Fruit fly (Drosophila melanogaster) whole organism, prepupa: ENCODE measurements around the gene mRpL55.

Experiments used
- CG10631 ChIP-seq: fragments of 200-800 bp; sonication (Bioruptor generic); optimal IDR thresholded peaks from 2 replicates; lab custom pipeline; 2016; ENCODE audit warnings: missing biosample characterization, missing genetic modification characterization
- CG11294 ChIP-seq: fragments of 200-800 bp; sonication (Bioruptor generic); IDR thresholded peaks from 2 replicates; pipeline ENCODE4 v1.3.6; 2022; ENCODE audit warnings: missing biosample characterization, missing genetic modification characterization
- CG11762 ChIP-seq: fragments of 200-800 bp; sonication (Bioruptor generic); optimal IDR thresholded peaks from 3 replicates; lab custom pipeline; 2016; ENCODE audit warnings: missing biosample characterization, missing genetic modification characterization; ENCODE audit not compliant: insufficient read depth
- CG11902 ChIP-seq: fragments of 200-800 bp; sonication (Bioruptor generic); optimal IDR thresholded peaks from 3 replicates; lab custom pipeline; 2016; ENCODE audit warnings: missing biosample characterization, missing genetic modification characterization
- CG15336 ChIP-seq: fragments of 200-800 bp; sonication (Bioruptor generic); IDR thresholded peaks from 2 replicates; pipeline ENCODE4 v1.3.6; 2022; ENCODE audit warnings: missing biosample characterization, missing genetic modification characterization
- CG16779 ChIP-seq: fragments of 200-800 bp; sonication (Bioruptor generic); optimal IDR thresholded peaks from 3 replicates; lab custom pipeline; 2017; ENCODE audit warnings: missing biosample characterization, mild to moderate bottlenecking, missing genetic modification characterization
- CG3032 ChIP-seq: fragments of 200-800 bp; optimal IDR thresholded peaks from 2 replicates; lab custom pipeline; 2019; ENCODE audit warnings: missing biosample characterization, mild to moderate bottlenecking, missing genetic modification characterization, moderate library complexity
- CG31627 ChIP-seq: fragments of 200-800 bp; sonication (Bioruptor generic); optimal IDR thresholded peaks from 3 replicates; lab custom pipeline; 2016; ENCODE audit warnings: missing biosample characterization, missing genetic modification characterization
- CG32006 ChIP-seq: fragments of 200-800 bp; sonication (Bioruptor generic); optimal IDR thresholded peaks from 3 replicates; lab custom pipeline; 2017; ENCODE audit warnings: missing biosample characterization, mild to moderate bottlenecking, missing genetic modification characterization
- CG34406 ChIP-seq: fragments of 200-800 bp; sonication (Bioruptor generic); optimal IDR thresholded peaks from 3 replicates; lab custom pipeline; 2016; ENCODE audit warnings: missing biosample characterization, missing genetic modification characterization
- CG3919 ChIP-seq: fragments of 200-800 bp; sonication (Bioruptor generic); optimal IDR thresholded peaks from 3 replicates; lab custom pipeline; 2016; ENCODE audit warnings: missing biosample characterization, missing genetic modification characterization
- CG4318 ChIP-seq: fragments of 200-800 bp; sonication (Bioruptor generic); optimal IDR thresholded peaks from 3 replicates; lab custom pipeline; 2017; ENCODE audit warnings: missing biosample characterization, mild to moderate bottlenecking, missing genetic modification characterization
- CG6163 ChIP-seq: fragments of 200-800 bp; sonication (Bioruptor generic); IDR thresholded peaks from 3 replicates; pipeline ENCODE4 v1.3.6; 2022; ENCODE audit warnings: missing biosample characterization, missing genetic modification characterization
- CG6276 ChIP-seq: fragments of 200-800 bp; sonication (Bioruptor generic); optimal IDR thresholded peaks from 2 replicates; lab custom pipeline; 2017; ENCODE audit warnings: missing biosample characterization, mild to moderate bottlenecking, missing genetic modification characterization
- CG6792 ChIP-seq: fragments of 200-800 bp; sonication (Bioruptor generic); optimal IDR thresholded peaks from 3 replicates; lab custom pipeline; 2016; ENCODE audit warnings: missing biosample characterization, missing genetic modification characterization
- CG6808 ChIP-seq: fragments of 200-800 bp; sonication (Bioruptor generic); optimal IDR thresholded peaks from 3 replicates; lab custom pipeline; 2017; ENCODE audit warnings: missing biosample characterization, missing genetic modification characterization, mild to moderate bottlenecking, moderate library complexity, missing genetic modification reagents
- CG6854 ChIP-seq: fragments of 200-800 bp; sonication (Bioruptor generic); optimal IDR thresholded peaks from 2 replicates; lab custom pipeline; 2017; ENCODE audit warnings: missing biosample characterization, mild to moderate bottlenecking, missing genetic modification characterization
- CG8119 ChIP-seq: fragments of 200-800 bp; sonication (Bioruptor generic); IDR thresholded peaks from 3 replicates; pipeline ENCODE4 v1.3.6; 2022; ENCODE audit warnings: missing biosample characterization, missing genetic modification characterization
- CG8319 ChIP-seq: fragments of 200-800 bp; sonication (Bioruptor generic); optimal IDR thresholded peaks from 3 replicates; lab custom pipeline; 2016; ENCODE audit warnings: missing biosample characterization, missing genetic modification characterization
- CG8632 ChIP-seq: fragments of 200-800 bp; sonication (Bioruptor generic); optimal IDR thresholded peaks from 3 replicates; lab custom pipeline; 2016; ENCODE audit warnings: missing biosample characterization, missing genetic modification characterization
- CG9139 ChIP-seq: fragments of 200-800 bp; sonication (Bioruptor generic); optimal IDR thresholded peaks from 3 replicates; lab custom pipeline; 2017; ENCODE audit warnings: missing biosample characterization, mild to moderate bottlenecking, missing genetic modification characterization
- Eip78C ChIP-seq: fragments of 200-800 bp; sonication (Bioruptor generic); peaks from one replicate; lab custom pipeline; 2016; ENCODE audit warnings: missing biosample characterization, missing genetic modification characterization
- Ets21C ChIP-seq: fragments of 200-800 bp; sonication (Bioruptor generic); optimal IDR thresholded peaks from 3 replicates; lab custom pipeline; 2016; ENCODE audit warnings: missing biosample characterization, missing genetic modification characterization
- Ets96B ChIP-seq: fragments of 200-800 bp; optimal IDR thresholded peaks from 2 replicates; lab custom pipeline; 2019; ENCODE audit warnings: missing biosample characterization, mild to moderate bottlenecking, missing genetic modification characterization, moderate library complexity
- Gug ChIP-seq: fragments of 200-800 bp; sonication (Bioruptor generic); IDR thresholded peaks from 2 replicates; pipeline ENCODE4 v1.3.6; 2022; ENCODE audit warnings: missing biosample characterization, missing genetic modification characterization
- Hr39 ChIP-seq: fragments of 200-800 bp; sonication (Bioruptor generic); optimal IDR thresholded peaks from 2 replicates; lab custom pipeline; 2016; ENCODE audit warnings: missing biosample characterization, missing genetic modification characterization
- Hr4 ChIP-seq: fragments of 200-800 bp; sonication (Bioruptor generic); optimal IDR thresholded peaks from 3 replicates; lab custom pipeline; 2016; ENCODE audit warnings: missing biosample characterization, missing genetic modification characterization
- Lpt ChIP-seq: fragments of 200-800 bp; sonication (Bioruptor generic); optimal IDR thresholded peaks from 3 replicates; lab custom pipeline; 2016; ENCODE audit warnings: missing biosample characterization, missing genetic modification characterization
- OdsH ChIP-seq: fragments of 200-800 bp; sonication (Bioruptor generic); optimal IDR thresholded peaks from 3 replicates; lab custom pipeline; 2016; ENCODE audit warnings: missing biosample characterization, missing genetic modification characterization
- Smox ChIP-seq: fragments of 200-800 bp; sonication (Bioruptor generic); optimal IDR thresholded peaks from 3 replicates; lab custom pipeline; 2016; ENCODE audit warnings: missing biosample characterization, missing genetic modification characterization
- Sox102F ChIP-seq: fragments of 200-800 bp; sonication (Bioruptor generic); optimal IDR thresholded peaks from 2 replicates; lab custom pipeline; 2016; ENCODE audit warnings: missing biosample characterization, mild to moderate bottlenecking, missing genetic modification characterization
- Sox14 ChIP-seq: fragments of 200-800 bp; sonication (Bioruptor generic); optimal IDR thresholded peaks from 3 replicates; lab custom pipeline; 2016; ENCODE audit warnings: missing biosample characterization, missing genetic modification characterization
- Sox15 ChIP-seq: fragments of 200-800 bp; sonication (Bioruptor generic); optimal IDR thresholded peaks from 3 replicates; lab custom pipeline; 2016; ENCODE audit warnings: missing biosample characterization, missing genetic modification characterization
- achi ChIP-seq: fragments of 200-800 bp; sonication (Bioruptor generic); optimal IDR thresholded peaks from 3 replicates; lab custom pipeline; 2016; ENCODE audit warnings: missing biosample characterization, missing genetic modification characterization
- acj6 ChIP-seq: fragments of 200-800 bp; sonication (Bioruptor generic); optimal IDR thresholded peaks from 3 replicates; lab custom pipeline; 2016; ENCODE audit warnings: missing biosample characterization, missing genetic modification characterization
- cyc ChIP-seq: fragments of 200-800 bp; sonication (Bioruptor generic); optimal IDR thresholded peaks from 3 replicates; lab custom pipeline; 2016; ENCODE audit warnings: missing biosample characterization, missing genetic modification characterization
- dac ChIP-seq: fragments of 200-800 bp; sonication (Bioruptor generic); optimal IDR thresholded peaks from 2 replicates; lab custom pipeline; 2017; ENCODE audit warnings: missing biosample characterization, mild to moderate bottlenecking, missing genetic modification characterization
- dsx ChIP-seq: fragments of 200-800 bp; optimal IDR thresholded peaks from 3 replicates; lab custom pipeline; 2019; ENCODE audit warnings: missing biosample characterization, mild to moderate bottlenecking, missing genetic modification characterization, moderate library complexity; ENCODE audit not compliant: poor library complexity, severe bottlenecking
- eg ChIP-seq: fragments of 200-800 bp; sonication (Bioruptor generic); IDR thresholded peaks from 3 replicates; pipeline ENCODE4 v1.3.6; 2022; ENCODE audit warnings: missing biosample characterization, missing genetic modification characterization
- fd59A ChIP-seq: fragments of 200-800 bp; sonication (Bioruptor generic); optimal IDR thresholded peaks from 2 replicates; lab custom pipeline; 2017; ENCODE audit warnings: missing biosample characterization, mild to moderate bottlenecking, missing genetic modification characterization, missing genetic modification reagents
- fd85E ChIP-seq: fragments of 200-800 bp; sonication (Bioruptor generic); optimal IDR thresholded peaks from 3 replicates; lab custom pipeline; 2016; ENCODE audit warnings: missing biosample characterization, missing genetic modification characterization
- fkh ChIP-seq: fragments of 200-800 bp; sonication (Bioruptor generic); optimal IDR thresholded peaks from 3 replicates; lab custom pipeline; 2017; ENCODE audit warnings: missing biosample characterization, mild to moderate bottlenecking, missing genetic modification characterization, moderate library complexity
- lz ChIP-seq: fragments of 200-800 bp; sonication (Bioruptor generic); optimal IDR thresholded peaks from 3 replicates; lab custom pipeline; 2016; ENCODE audit warnings: missing biosample characterization, missing genetic modification characterization
- net ChIP-seq: fragments of 200-800 bp; sonication (Bioruptor generic); optimal IDR thresholded peaks from 3 replicates; lab custom pipeline; 2016; ENCODE audit warnings: missing biosample characterization, missing genetic modification characterization
- pdm3 ChIP-seq: fragments of 200-800 bp; sonication (Bioruptor generic); optimal IDR thresholded peaks from 3 replicates; lab custom pipeline; 2016; ENCODE audit warnings: missing biosample characterization, missing genetic modification characterization
- salr ChIP-seq, 2 experiments: fragments of 200-800 bp; sonication (Bioruptor generic); optimal IDR thresholded peaks; 3 replicates each; lab custom pipeline; 2016 to 2018; ENCODE audit warnings: missing biosample characterization in 2 of 2, missing genetic modification characterization in 2 of 2, mild to moderate bottlenecking in 1 of 2
- spab ChIP-seq: fragments of 200-800 bp; sonication (Bioruptor generic); optimal IDR thresholded peaks from 2 replicates; lab custom pipeline; 2017; ENCODE audit warnings: missing biosample characterization, mild to moderate bottlenecking, missing genetic modification characterization, missing genetic modification reagents
- ss ChIP-seq, 2 experiments: fragments of 200-800 bp; sonication (Bioruptor generic); optimal IDR thresholded peaks; 2 replicates in 1 of 2; 3 replicates in 1 of 2; lab custom pipeline; 2017 to 2018; ENCODE audit warnings: mild to moderate bottlenecking in 2 of 2, missing biosample characterization in 2 of 2, missing genetic modification characterization in 2 of 2, moderate library complexity in 1 of 2
- topi ChIP-seq: fragments of 200-800 bp; sonication (Bioruptor generic); optimal IDR thresholded peaks from 3 replicates; lab custom pipeline; 2016; ENCODE audit warnings: missing biosample characterization, missing genetic modification characterization
- vri ChIP-seq: fragments of 200-800 bp; sonication (Bioruptor generic); optimal IDR thresholded peaks from 3 replicates; lab custom pipeline; 2016; ENCODE audit warnings: missing biosample characterization, mild to moderate bottlenecking, missing genetic modification characterization

Gene mRpL55

dm6 chr3R:19108126-19108525 lies 13.4 kb upstream of the mRpL55 start (continued):
- TF ChIP-seq dac (GFP tag; lab: Kevin White, UChicago) (no peak), salr (GFP tag; optimal IDR thresholded peaks at IDR 0.05; lab: Kevin White, UChicago) (no peak), CG10631 (peak; percentile 3), spab (GFP tag; lab: Kevin White, UChicago) (no peak), dsx (no peak), eg (GFP tag; lab: Robert Waterston, UW) (0 out of 3 replicates have a peak, but pooled peaks have one; percentile 40), CG6854 (GFP tag; lab: Kevin White, UChicago) (no peak), CG11902 (GFP tag; lab: Kevin White, UChicago) (no peak), ss (GFP tag; optimal IDR thresholded peaks at IDR 0.05; lab: Kevin White, UChicago) (no peak), CG11294 (no peak)

- TF ChIP-seq Ets21C (GFP tag; lab: Kevin White, UChicago) (no peak), CG11762 (GFP tag; lab: Kevin White, UChicago) (no peak), CG6276 (GFP tag; lab: Kevin White, UChicago) (no peak), cyc (no peak), net (no peak), Eip78C (GFP tag; lab: Kevin White, UChicago) (peak; percentile 60), Hr4 (GFP tag; lab: Kevin White, UChicago) (no peak), CG4318 (GFP tag; lab: Kevin White, UChicago) (no peak), topi (no peak), CG6163 (GFP tag; lab: Robert Waterston, UW) (no peak), CG6854 (GFP tag; lab: Kevin White, UChicago) (no peak), eg (GFP tag; lab: Robert Waterston, UW) (no peak), salr (GFP tag; optimal IDR thresholded peaks at IDR 0.05; lab: Kevin White, UChicago) (no peak), Hr39 (no peak), CG34406 (no peak), fkh (GFP tag; lab: Kevin White, UChicago) (no peak), Ets96B (tag; lab: Kevin White, UChicago) (no peak), vri (no peak), Sox15 (GFP tag; lab: Kevin White, UChicago) (no peak), CG9139 (no peak), Sox14 (no peak), CG32006 (GFP tag; lab: Kevin White, UChicago) (peak; percentile 15), CG8632 (no peak), Lpt (GFP tag; lab: Kevin White, UChicago) (no peak), CG8119 (peak; percentile 36; the same call in 1 of the 3 replicates), dsx (no peak), ss (GFP tag; optimal IDR thresholded peaks at IDR 0.05; lab: Kevin White, UChicago) (no peak), CG6792 (no peak), OdsH (peak; percentile 11), Gug (GFP tag; lab: Robert Waterston, UW) (no peak), CG31627 (GFP tag; lab: Kevin White, UChicago) (no peak), CG3919 (GFP tag; lab: Kevin White, UChicago) (no peak), CG6808 (GFP tag; lab: Kevin White, UChicago) (no peak), spab (GFP tag; lab: Kevin White, UChicago) (no peak), CG15336 (GFP tag; lab: Robert Waterston, UW) (peak; percentile 33; the same call in 1 of the 2 replicates), lz (GFP tag; lab: Kevin White, UChicago) (no peak), fd85E (no peak), Smox (GFP tag; lab: Kevin White, UChicago) (no peak), CG3032 (tag; lab: Kevin White, UChicago) (no peak), dac (GFP tag; lab: Kevin White, UChicago) (no peak), CG16779 (tag; lab: Kevin White, UChicago) (no peak), pdm3 (GFP tag; lab: Kevin White, UChicago) (no peak), Sox102F (no peak), fd59A (no peak), acj6 (GFP tag; lab: Kevin White, UChicago) (no peak), CG10631 (peak; percentile 28), achi (GFP tag; lab: Kevin White, UChicago) (peak; percentile 3), CG8319 (GFP tag; lab: Kevin White, UChicago) (no peak)
These were observed 12.4 kb upstream of the mRpL55 start for dm6 chr3R:19107058-19107457.
